Fruit fly (Drosophila melanogaster) whole organism, adult: ENCODE results near the gene tbc.

Experiments
- CG14711 ChIP-seq: fragments of 200-800 bp; sonication (Bioruptor generic); optimal IDR thresholded peaks from 2 replicates; lab custom pipeline; 2018; ENCODE audit warnings: missing biosample characterization, mild to moderate bottlenecking, missing genetic modification characterization, moderate library complexity
- CG1620 ChIP-seq: fragments of 200-800 bp; sonication (Bioruptor generic); optimal IDR thresholded peaks from 2 replicates; lab custom pipeline; 2016; ENCODE audit warnings: missing biosample characterization, missing genetic modification characterization
- CG5204 ChIP-seq: fragments of 200-800 bp; sonication (Bioruptor generic); optimal IDR thresholded peaks from 2 replicates; lab custom pipeline; 2016; ENCODE audit warnings: missing biosample characterization, missing genetic modification characterization
- CG7045 ChIP-seq: fragments of 200-800 bp; sonication (Bioruptor generic); optimal IDR thresholded peaks from 2 replicates; lab custom pipeline; 2017; ENCODE audit warnings: missing biosample characterization, mild to moderate bottlenecking, missing genetic modification characterization
- Clk ChIP-seq: fragments of 200-800 bp; sonication (Bioruptor generic); optimal IDR thresholded peaks from 2 replicates; lab custom pipeline; 2017; ENCODE audit warnings: missing biosample characterization, missing genetic modification characterization
- Crg-1 ChIP-seq: fragments of 200-800 bp; sonication (Bioruptor generic); optimal IDR thresholded peaks from 2 replicates; lab custom pipeline; 2016; ENCODE audit warnings: missing biosample characterization, missing genetic modification characterization
- pad ChIP-seq: fragments of 200-800 bp; sonication (Bioruptor generic); optimal IDR thresholded peaks from 3 replicates; lab custom pipeline; 2017; ENCODE audit warnings: missing biosample characterization, missing genetic modification characterization, mild to moderate bottlenecking, moderate library complexity, missing genetic modification reagents
- tj ChIP-seq: fragments of 200-800 bp; sonication (Bioruptor generic); optimal IDR thresholded peaks from 3 replicates; lab custom pipeline; 2017; ENCODE audit warnings: missing biosample characterization, mild to moderate bottlenecking, missing genetic modification characterization, moderate library complexity
- toe ChIP-seq: fragments of 200-800 bp; sonication (Bioruptor generic); optimal IDR thresholded peaks from 2 replicates; lab custom pipeline; 2016; ENCODE audit warnings: missing biosample characterization, missing genetic modification characterization

DNA sequence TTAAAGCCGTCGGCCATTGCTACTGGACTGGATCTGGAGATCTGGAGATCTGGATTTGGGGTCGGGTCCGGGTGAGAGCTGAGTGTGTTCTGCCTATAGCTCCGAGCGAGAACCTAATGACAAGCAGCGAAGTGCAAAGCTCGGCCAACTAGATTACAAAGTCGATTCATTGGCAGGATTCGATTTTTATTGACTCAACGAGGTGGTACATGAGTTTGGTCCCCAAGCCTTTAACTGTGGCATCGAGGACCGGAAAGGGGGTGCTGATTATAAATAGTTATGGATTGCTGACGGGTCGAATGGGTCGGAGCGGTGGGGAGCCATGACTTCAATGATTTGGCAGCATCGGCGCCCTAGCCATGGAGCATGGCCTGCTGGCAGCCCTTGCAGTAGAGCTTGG lies 35.6 kb upstream of the tbc start, which contains the start of gene CG15459:
- TF ChIP-seq toe (no peak), CG1620 (GFP tag; lab: Kevin White, UChicago) (no peak), CG14711 (tag; lab: Kevin White, UChicago) (no peak), Crg-1 (no peak), tj (GFP tag; lab: Kevin White, UChicago) (no peak), Clk (GFP tag; lab: Kevin White, UChicago) (no peak), CG5204 (no peak), pad (no peak), CG7045 (GFP tag; lab: Kevin White, UChicago) (no peak)
